Fruit fly (Drosophila melanogaster) whole organism, wandering third instar larva: Measurements from ENCODE around the gene CG5895.

ENCODE experiments used
- Abd-B ChIP-seq: fragments of >200 bp; optimal IDR thresholded peaks from 2 replicates; lab custom pipeline; 2017; ENCODE audit warnings: missing biosample characterization, missing genetic modification characterization
- CG32264 ChIP-seq: fragments of 200-800 bp; sonication (Bioruptor generic); optimal IDR thresholded peaks from 2 replicates; lab custom pipeline; 2016; ENCODE audit warnings: missing biosample characterization, missing genetic modification characterization
- CG9705 ChIP-seq: fragments of 200-800 bp; sonication (Bioruptor generic); optimal IDR thresholded peaks from 2 replicates; lab custom pipeline; 2018; ENCODE audit warnings: missing biosample characterization, mild to moderate bottlenecking, missing genetic modification characterization
- CrebA ChIP-seq: fragments of 200-800 bp; sonication (Bioruptor generic); optimal IDR thresholded peaks from 2 replicates; lab custom pipeline; 2016; ENCODE audit warnings: missing biosample characterization, mild to moderate bottlenecking, missing genetic modification characterization, borderline replicate concordance
- Dfd ChIP-seq: fragments of >200 bp; optimal IDR thresholded peaks from 2 replicates; lab custom pipeline; 2017; ENCODE audit warnings: missing biosample characterization, missing genetic modification characterization
- Dif ChIP-seq: fragments of 200-275, 200-300 bp; sonication (Bioruptor generic); optimal IDR thresholded peaks from 2 replicates; lab custom pipeline; 2018; ENCODE audit warnings: missing biosample characterization, missing genetic modification characterization; ENCODE audit not compliant: partially characterized antibody
- GATAd ChIP-seq: sonication (Bioruptor generic); optimal IDR thresholded peaks from 2 replicates; lab custom pipeline; 2016; ENCODE audit warnings: missing biosample characterization, missing genetic modification characterization
- HLH106 ChIP-seq: fragments of 200-800 bp; optimal IDR thresholded peaks from 3 replicates; lab custom pipeline; 2019; ENCODE audit warnings: missing biosample characterization, mild to moderate bottlenecking, missing genetic modification characterization, moderate library complexity
- Hnf4 ChIP-seq: fragments of 200-800 bp; sonication (Bioruptor generic); optimal IDR thresholded peaks from 2 replicates; lab custom pipeline; 2016; ENCODE audit warnings: missing biosample characterization, mild to moderate bottlenecking, missing genetic modification characterization
- Hr78 ChIP-seq: fragments of >200 bp; optimal IDR thresholded peaks from 2 replicates; lab custom pipeline; 2017; ENCODE audit warnings: missing biosample characterization, missing genetic modification characterization
- Hr83 ChIP-seq: fragments of 200-300 bp; sonication (Bioruptor generic); optimal IDR thresholded peaks from 2 replicates; lab custom pipeline; 2016; ENCODE audit warnings: missing biosample characterization, mild to moderate bottlenecking, missing genetic modification characterization, moderate library complexity; ENCODE audit not compliant: poor library complexity, severe bottlenecking
- Jra ChIP-seq: sonication (Bioruptor generic); optimal IDR thresholded peaks from 2 replicates; lab custom pipeline; 2016; ENCODE audit warnings: missing biosample characterization, missing genetic modification characterization
- Mio ChIP-seq: sonication (Bioruptor generic); optimal IDR thresholded peaks from 2 replicates; lab custom pipeline; 2016; ENCODE audit warnings: missing biosample characterization, missing genetic modification characterization
- Myc ChIP-seq: fragments of >200 bp; optimal IDR thresholded peaks from 2 replicates; lab custom pipeline; 2017
- N ChIP-seq: fragments of >200 bp; optimal IDR thresholded peaks from 2 replicates; lab custom pipeline; 2018; ENCODE audit warnings: missing biosample characterization, missing external identifiers, missing genetic modification characterization
- OdsH ChIP-seq: fragments of 200-800 bp; sonication (Bioruptor generic); optimal IDR thresholded peaks from 2 replicates; lab custom pipeline; 2016; ENCODE audit warnings: missing biosample characterization, mild to moderate bottlenecking, missing genetic modification characterization
- Rel ChIP-seq, 2 experiments: fragments of 200-800 bp; sonication (Bioruptor generic) in 1 of 2; optimal IDR thresholded peaks; 2 replicates in 1 of 2; 3 replicates in 1 of 2; lab custom pipeline; 2016 to 2019; ENCODE audit warnings: mild to moderate bottlenecking in 2 of 2, missing biosample characterization in 2 of 2, missing genetic modification characterization in 2 of 2, moderate library complexity in 1 of 2
- Sp1 ChIP-seq: fragments of 200-800 bp; sonication (Bioruptor generic); optimal IDR thresholded peaks from 3 replicates; lab custom pipeline; 2019; ENCODE audit warnings: missing biosample characterization, mild to moderate bottlenecking, missing genetic modification characterization, moderate library complexity
- Vsx2 ChIP-seq: fragments of 200-300, 225-300 bp; sonication (Bioruptor generic); optimal IDR thresholded peaks from 2 replicates; lab custom pipeline; 2018; ENCODE audit warnings: missing biosample characterization, missing genetic modification characterization; ENCODE audit not compliant: partially characterized antibody
- br ChIP-seq: fragments of 200-800 bp; sonication (Bioruptor generic); optimal IDR thresholded peaks from 2 replicates; lab custom pipeline; 2016; ENCODE audit warnings: missing biosample characterization, missing genetic modification characterization
- brk ChIP-seq: fragments of 200-800 bp; sonication (Bioruptor generic); optimal IDR thresholded peaks from 2 replicates; lab custom pipeline; 2016; ENCODE audit warnings: missing biosample characterization, mild to moderate bottlenecking, missing genetic modification characterization
- dl ChIP-seq, 2 experiments: fragments of 175-275, 200-275 bp in 1 of 2; fragments of 200-275 bp in 1 of 2; sonication (Bioruptor generic); optimal IDR thresholded peaks; lab custom pipeline; 2018; ENCODE audit warnings: mild to moderate bottlenecking in 2 of 2, missing biosample characterization in 2 of 2, missing genetic modification characterization in 2 of 2, moderate library complexity in 2 of 2; ENCODE audit not compliant: partially characterized antibody in 2 of 2, insufficient read depth in 1 of 2
- dmrt93B ChIP-seq: fragments of 200-800 bp; sonication (Bioruptor generic); optimal IDR thresholded peaks from 2 replicates; lab custom pipeline; 2018; ENCODE audit warnings: missing biosample characterization, mild to moderate bottlenecking, missing genetic modification characterization
- dsf ChIP-seq: sonication (Bioruptor generic); optimal IDR thresholded peaks from 2 replicates; lab custom pipeline; 2016; ENCODE audit warnings: missing biosample characterization, missing genetic modification characterization, borderline replicate concordance
- ey ChIP-seq: fragments of 200-800 bp; sonication (Bioruptor generic); optimal IDR thresholded peaks from 2 replicates; lab custom pipeline; 2016; ENCODE audit warnings: missing biosample characterization, missing genetic modification characterization
- foxo ChIP-seq, 2 experiments: fragments of 200-800 bp; sonication (Bioruptor generic); optimal IDR thresholded peaks; 2 replicates in 1 of 2; 3 replicates in 1 of 2; lab custom pipeline; 2016 to 2017; ENCODE audit warnings: missing biosample characterization in 2 of 2, missing genetic modification characterization in 2 of 2
- fru ChIP-seq: fragments of 200-800 bp; sonication (Bioruptor generic); optimal IDR thresholded peaks from 3 replicates; lab custom pipeline; 2016; ENCODE audit warnings: missing biosample characterization, mild to moderate bottlenecking, missing genetic modification characterization
- h ChIP-seq: fragments of 200-800 bp; sonication (Bioruptor generic); optimal IDR thresholded peaks from 3 replicates; lab custom pipeline; 2016; ENCODE audit warnings: missing biosample characterization, mild to moderate bottlenecking, missing genetic modification characterization
- jim ChIP-seq: fragments of 175-275, 200-325 bp; sonication (Bioruptor generic); optimal IDR thresholded peaks from 2 replicates; lab custom pipeline; 2016; ENCODE audit warnings: missing biosample characterization, mild to moderate bottlenecking, missing genetic modification characterization
- lola ChIP-seq: fragments of >200 bp; optimal IDR thresholded peaks from 2 replicates; lab custom pipeline; 2017; ENCODE audit warnings: missing biosample characterization, missing genetic modification characterization
- pan ChIP-seq: fragments of >200 bp; optimal IDR thresholded peaks from 2 replicates; lab custom pipeline; 2017
- psq ChIP-seq: fragments of 200-800 bp; sonication (Bioruptor generic); optimal IDR thresholded peaks from 3 replicates; lab custom pipeline; 2017; ENCODE audit warnings: missing biosample characterization, mild to moderate bottlenecking, missing genetic modification characterization, moderate library complexity
- rgr ChIP-seq: fragments of 200-800 bp; sonication (Bioruptor generic); optimal IDR thresholded peaks from 3 replicates; lab custom pipeline; 2016; ENCODE audit warnings: missing biosample characterization, mild to moderate bottlenecking, missing genetic modification characterization
- sage ChIP-seq: fragments of 200-800 bp; sonication (Bioruptor generic); optimal IDR thresholded peaks from 2 replicates; lab custom pipeline; 2016; ENCODE audit warnings: missing biosample characterization, mild to moderate bottlenecking, missing genetic modification characterization
- sv ChIP-seq: fragments of 200-800 bp; sonication (Bioruptor generic); optimal IDR thresholded peaks from 3 replicates; lab custom pipeline; 2016; ENCODE audit warnings: missing biosample characterization, missing genetic modification characterization
- tai ChIP-seq: sonication (Bioruptor generic); optimal IDR thresholded peaks from 2 replicates; lab custom pipeline; 2016; ENCODE audit warnings: missing biosample characterization, missing genetic modification characterization
- usp ChIP-seq: fragments of >200 bp; optimal IDR thresholded peaks from 2 replicates; lab custom pipeline; 2017; ENCODE audit warnings: missing biosample characterization, missing genetic modification characterization
- woc ChIP-seq: sonication (Bioruptor generic); optimal IDR thresholded peaks from 2 replicates; lab custom pipeline; 2016; ENCODE audit warnings: missing biosample characterization, mild to moderate bottlenecking, missing genetic modification characterization

The CG5895 gene

dm6 chr3L:16004401-16005237 lies 30.7 kb upstream of the CG5895 start, which contains the start of the genes hzg and mRpS31:
Gene hzg (minus strand): TSS chr3L:16004736.
Gene mRpS31 (plus strand): TSS chr3L:16005193.
- no peak for TF ChIP-seq pan (lab: Kevin White, UChicago)
- peak; percentile 45 for TF ChIP-seq fru (GFP tag; lab: Kevin White, UChicago)
- peak; percentile 51 for TF ChIP-seq OdsH (GFP tag; lab: Kevin White, UChicago)
- peak; percentile 10 for TF ChIP-seq CG9705 (GFP tag; lab: Kevin White, UChicago)
- peak; percentile 31 for TF ChIP-seq Jra (GFP tag; lab: Kevin White, UChicago)
- TF ChIP-seq GATAd (GFP tag; lab: Kevin White, UChicago): no peak
- TF ChIP-seq Hnf4: peak; percentile 59
- peak; percentile 93 for TF ChIP-seq Myc (lab: Kevin White, UChicago)
- peak; percentile 39 to 63 for TF ChIP-seq foxo (GFP tag; optimal IDR thresholded peaks at IDR 0.05; lab: Kevin White, UChicago)
- TF ChIP-seq Hr78: no peak
- TF ChIP-seq woc (GFP tag; lab: Kevin White, UChicago): peak; percentile 61
- no peak for TF ChIP-seq Dif (GFP tag; lab: Kevin White, UChicago)
- peak; percentile 4 for TF ChIP-seq dmrt93B (GFP tag; lab: Kevin White, UChicago)
- no peak for TF ChIP-seq lola (GFP tag; lab: Kevin White, UChicago)
- TF ChIP-seq h (GFP tag; lab: Kevin White, UChicago): peak; percentile 52
- no peak for TF ChIP-seq CG32264 (GFP tag; lab: Kevin White, UChicago)
- TF ChIP-seq HLH106 (tag; lab: Kevin White, UChicago): peak; percentile 74
- TF ChIP-seq sv (GFP tag; lab: Kevin White, UChicago): peak; percentile 37
- TF ChIP-seq br (GFP tag; lab: Kevin White, UChicago): peak; percentile 5
- peak; percentile 38 for TF ChIP-seq rgr (GFP tag; lab: Kevin White, UChicago)
- peak; percentile 33 for TF ChIP-seq dsf (GFP tag; lab: Kevin White, UChicago)
- TF ChIP-seq sage (GFP tag; lab: Kevin White, UChicago): peak; percentile 10
- no peak for TF ChIP-seq dl (GFP tag; optimal IDR thresholded peaks at IDR 0.05; lab: Kevin White, UChicago; ENCODE audit: insufficient read depth in 1 of 2, partially characterized antibody in 2 of 2)
- TF ChIP-seq tai: no peak
- no peak for TF ChIP-seq Mio (GFP tag; lab: Kevin White, UChicago)
- no peak for TF ChIP-seq usp (GFP tag; lab: Kevin White, UChicago)
- no peak for TF ChIP-seq CrebA
- no peak for TF ChIP-seq jim (GFP tag; lab: Kevin White, UChicago)
- peak; percentile 97 for TF ChIP-seq psq (GFP tag; lab: Kevin White, UChicago)
- TF ChIP-seq Vsx2 (GFP tag; lab: Kevin White, UChicago): no peak
- peak; percentile 25 for TF ChIP-seq Rel (GFP tag; optimal IDR thresholded peaks at IDR 0.05; lab: Kevin White, UChicago)
- TF ChIP-seq Rel (tag; optimal IDR thresholded peaks at IDR 0.05; lab: Kevin White, UChicago): peak; percentile 88
- no peak for TF ChIP-seq N
- TF ChIP-seq ey: peak; percentile 57
- TF ChIP-seq Dfd: no peak
- TF ChIP-seq brk (GFP tag; lab: Kevin White, UChicago): no peak
- TF ChIP-seq Sp1 (GFP tag; lab: Kevin White, UChicago): peak; percentile 69
- TF ChIP-seq Abd-B (GFP tag; lab: Kevin White, UChicago): no peak
- TF ChIP-seq Hr83 (GFP tag; lab: Kevin White, UChicago): peak; percentile 28
- TF ChIP-seq, all 38 proteins: peak for 21

DNA sequence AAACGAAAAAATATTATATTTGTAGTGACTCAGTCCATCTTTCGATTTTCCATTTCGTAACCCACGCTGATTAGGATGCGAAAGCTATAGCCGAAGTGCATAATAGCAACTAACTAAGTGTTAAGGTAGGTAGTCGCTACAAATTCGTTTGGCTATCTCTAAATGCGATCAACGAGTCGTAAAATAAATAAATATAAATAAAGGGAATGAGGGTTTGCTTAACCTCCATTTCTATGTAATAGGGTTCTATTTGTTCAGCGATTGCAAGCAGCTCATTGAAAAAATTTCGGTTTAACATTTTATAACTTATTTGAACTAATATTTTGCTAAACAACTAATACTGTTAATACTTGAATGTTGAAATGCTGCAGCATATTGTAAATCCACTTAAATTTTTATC lies 25.1 kb upstream of the CG5895 start:
- TF ChIP-seq Rel (GFP tag; optimal IDR thresholded peaks at IDR 0.05; lab: Kevin White, UChicago) (no peak), Rel (tag; optimal IDR thresholded peaks at IDR 0.05; lab: Kevin White, UChicago) (no peak), dl (GFP tag; optimal IDR thresholded peaks at IDR 0.05; lab: Kevin White, UChicago; ENCODE audit: insufficient read depth in 1 of 2, partially characterized antibody in 2 of 2) (no peak), N (no peak), h (GFP tag; lab: Kevin White, UChicago) (no peak), sv (GFP tag; lab: Kevin White, UChicago) (no peak), ey (no peak), CG9705 (GFP tag; lab: Kevin White, UChicago) (no peak), lola (GFP tag; lab: Kevin White, UChicago) (no peak), psq (GFP tag; lab: Kevin White, UChicago) (no peak)
- TF ChIP-seq, all 38 proteins: peak for 0
